Fruit fly (Drosophila melanogaster): Measurements from ENCODE around the gene ng1.
"Not testable (repeated sequence)": the region's sequence is repeated elsewhere in the genome, so short reads cannot be mapped to it uniquely, and the experiment has no call there.

Gene ng1

DNA sequence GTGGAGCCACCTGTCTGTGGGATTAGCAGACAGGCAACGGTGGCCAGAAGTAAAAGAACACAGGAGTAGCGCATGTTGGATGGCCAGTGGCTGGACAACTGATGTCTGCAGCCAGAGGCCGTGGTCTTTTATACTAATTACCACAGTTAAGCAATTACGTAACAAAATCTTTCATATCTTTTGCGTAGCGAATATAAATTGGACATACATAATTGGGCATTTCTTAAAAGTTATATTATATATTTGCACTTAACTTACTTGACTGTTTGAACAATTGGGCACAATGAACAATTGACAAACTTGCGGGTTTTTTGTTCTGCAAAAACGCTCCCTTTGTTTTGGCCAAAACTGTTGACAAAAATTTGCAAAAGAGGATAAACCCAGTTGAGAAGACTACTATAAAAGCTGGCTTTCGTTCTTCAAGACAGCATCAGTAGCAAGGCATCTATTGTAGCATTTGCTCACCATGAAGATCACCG lies at the start of gene ng1, which contains the start of gene ng3:
TSS of gene ng1 (plus strand) at position 429 of the 479 bp plus-strand sequence.
TSS of gene ng3 (minus strand) at position 101 of the 479 bp plus-strand sequence.
- no peak for TF ChIP-seq tj (GFP tag; optimal IDR thresholded peaks at IDR 0.05)

- TF ChIP-seq CG5204 (GFP tag; optimal IDR thresholded peaks at IDR 0.05) (no peak), CG1620 (GFP tag; optimal IDR thresholded peaks at IDR 0.05) (no peak), Crg-1 (GFP tag; optimal IDR thresholded peaks at IDR 0.05) (no peak), Clk (GFP tag; optimal IDR thresholded peaks at IDR 0.05) (no peak), kay (GFP tag; ENCODE audit: borderline replicate concordance) (no peak), CG11617 (GFP tag; optimal IDR thresholded peaks at IDR 0.05) (no peak), cnc (optimal IDR thresholded peaks at IDR 0.05) (no peak), CG12768 (GFP tag; optimal IDR thresholded peaks at IDR 0.05) (no peak), Mnt (GFP tag; optimal IDR thresholded peaks at IDR 0.05) (no peak)
These were observed 48.4 kb upstream of the ng1 start for dm6 chrX:3193774-3194173.

DNA sequence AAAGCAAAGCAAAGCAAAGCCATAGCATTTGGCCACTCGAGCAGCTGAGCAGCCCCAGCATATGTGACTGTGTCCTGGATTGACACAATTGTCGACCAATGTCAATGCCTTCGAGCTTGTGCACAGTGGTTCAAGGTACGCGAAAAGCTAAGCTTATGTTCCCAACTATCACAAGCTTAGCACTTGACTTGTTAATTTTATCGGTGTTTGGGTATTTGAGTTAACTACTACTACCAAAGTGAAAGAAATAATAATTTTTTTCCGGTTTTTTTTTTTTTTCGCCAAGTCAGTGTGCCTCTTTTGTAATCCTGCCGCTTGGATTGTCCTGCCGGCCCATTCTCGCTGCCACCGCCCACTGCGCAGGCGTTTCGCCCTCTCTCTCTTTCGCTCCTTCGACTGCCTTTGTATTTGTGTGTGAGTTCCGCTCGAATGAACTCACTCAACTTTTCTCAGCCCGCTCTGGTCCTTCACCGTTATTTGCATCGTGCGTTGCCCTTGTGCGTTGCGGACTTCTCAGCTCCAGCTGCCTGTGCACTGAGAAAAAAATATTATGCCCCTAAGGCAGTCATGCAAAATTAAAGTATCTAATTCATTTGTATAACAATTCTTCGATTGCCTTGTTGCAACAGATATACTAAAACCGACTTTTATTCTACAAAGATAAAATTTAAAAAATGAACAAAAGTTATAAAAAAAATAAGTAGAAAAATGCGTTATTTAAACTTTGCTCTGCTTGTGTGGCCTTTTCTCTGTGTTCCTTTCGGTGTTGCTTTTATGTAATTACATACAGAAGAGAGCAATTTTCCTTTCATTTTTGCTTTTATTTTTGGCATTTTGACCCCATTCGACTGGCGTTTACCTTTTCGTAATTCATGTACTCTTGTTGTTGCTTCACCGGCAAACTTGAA lies 36.1 kb upstream of the ng1 start:
- TF ChIP-seq bab1 (GFP tag; optimal IDR thresholded peaks at IDR 0.05) (no peak), CG7045 (GFP tag; optimal IDR thresholded peaks at IDR 0.05) (peak; percentile 6), cic (GFP tag; optimal IDR thresholded peaks at IDR 0.05) (no peak), tj (GFP tag; optimal IDR thresholded peaks at IDR 0.05) (no peak), pad (GFP tag; optimal IDR thresholded peaks at IDR 0.05) (no peak), toe (GFP tag; optimal IDR thresholded peaks at IDR 0.05) (no peak), Crg-1 (GFP tag; optimal IDR thresholded peaks at IDR 0.05) (no peak), CG12768 (GFP tag; optimal IDR thresholded peaks at IDR 0.05) (no peak), Mnt (GFP tag; optimal IDR thresholded peaks at IDR 0.05) (no peak), CG7101 (tag; optimal IDR thresholded peaks at IDR 0.05) (peak; percentile 15), CG1620 (GFP tag; optimal IDR thresholded peaks at IDR 0.05) (no peak), ovo (GFP tag; optimal IDR thresholded peaks at IDR 0.05) (no peak), Clk (GFP tag; optimal IDR thresholded peaks at IDR 0.05) (no peak), cnc (optimal IDR thresholded peaks at IDR 0.05) (no peak), CG33017 (tag; optimal IDR thresholded peaks at IDR 0.05) (no peak), Hr96 (GFP tag; optimal IDR thresholded peaks at IDR 0.05) (no peak), CG14711 (tag; optimal IDR thresholded peaks at IDR 0.05) (peak; percentile 29), kay (GFP tag; ENCODE audit: borderline replicate concordance) (no peak), CG5204 (GFP tag; optimal IDR thresholded peaks at IDR 0.05) (peak; percentile 11), CG11617 (GFP tag; optimal IDR thresholded peaks at IDR 0.05) (no peak)

DNA sequence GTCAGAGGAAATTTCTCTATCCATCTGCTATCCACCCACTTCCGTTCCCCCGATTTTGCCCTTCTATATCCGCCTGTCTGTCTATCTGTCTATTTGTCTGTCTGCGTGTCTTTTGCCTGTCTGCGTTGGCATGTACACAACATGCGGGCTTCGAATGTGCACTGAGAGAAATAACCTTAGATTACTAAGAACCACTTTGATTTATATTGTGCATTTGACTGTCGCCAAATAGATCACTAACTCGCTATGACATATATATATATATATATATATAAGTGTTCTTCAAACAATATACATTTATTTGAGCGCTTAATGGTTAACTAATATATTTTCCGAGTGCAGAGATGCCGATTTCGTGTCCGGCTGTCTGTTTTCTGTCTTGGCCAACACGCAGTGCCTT lies 8.5 kb upstream of the ng1 start:
- TF ChIP-seq CG5204 (GFP tag; optimal IDR thresholded peaks at IDR 0.05) (no peak), kay (GFP tag; ENCODE audit: borderline replicate concordance) (no peak), CG33017 (tag; optimal IDR thresholded peaks at IDR 0.05) (no peak), pad (GFP tag; optimal IDR thresholded peaks at IDR 0.05) (no peak)

dm6 chrX:3236586-3236985 lies 5.6 kb upstream of the ng1 start, which contains the start of gene CG14265:
Gene CG14265 (minus strand): TSS chrX:3236686.
- TF ChIP-seq ovo (GFP tag; optimal IDR thresholded peaks at IDR 0.05), result no peak
- no peak for TF ChIP-seq CG1620 (GFP tag; optimal IDR thresholded peaks at IDR 0.05)
- no peak for TF ChIP-seq CG7101 (tag; optimal IDR thresholded peaks at IDR 0.05)
- TF ChIP-seq tj (GFP tag; optimal IDR thresholded peaks at IDR 0.05), result no peak
- TF ChIP-seq CG33017 (tag; optimal IDR thresholded peaks at IDR 0.05), result no peak
- TF ChIP-seq pad (GFP tag; optimal IDR thresholded peaks at IDR 0.05), result no peak
- TF ChIP-seq CG7045 (GFP tag; optimal IDR thresholded peaks at IDR 0.05), result no peak
- no peak for TF ChIP-seq bab1 (GFP tag; optimal IDR thresholded peaks at IDR 0.05)
- TF ChIP-seq cnc (optimal IDR thresholded peaks at IDR 0.05), result no peak
- TF ChIP-seq Mnt (GFP tag; optimal IDR thresholded peaks at IDR 0.05), result no peak
- TF ChIP-seq Clk (GFP tag; optimal IDR thresholded peaks at IDR 0.05), result no peak
- TF ChIP-seq Hr96 (GFP tag; optimal IDR thresholded peaks at IDR 0.05), result no peak

- not testable (repeated sequence) for TF ChIP-seq pad (GFP tag; optimal IDR thresholded peaks at IDR 0.05); cic (GFP tag; optimal IDR thresholded peaks at IDR 0.05); CG33017 (tag; optimal IDR thresholded peaks at IDR 0.05)
These were observed 1.7 kb upstream of the ng1 start, which contains the start of gene ng2 for dm6 chrX:3240471-3240870. Gene ng2 (minus strand): TSS chrX:3240571.

dm6 chrX:3244120-3244519 lies 1.9 kb downstream of the ng1 start, which contains the start of gene ng4:
Gene ng4 (minus strand): TSS chrX:3244220.
- TF ChIP-seq CG7101 (tag; optimal IDR thresholded peaks at IDR 0.05) (no peak), CG1620 (GFP tag; optimal IDR thresholded peaks at IDR 0.05) (no peak), tj (GFP tag; optimal IDR thresholded peaks at IDR 0.05) (no peak), CG14711 (tag; optimal IDR thresholded peaks at IDR 0.05) (no peak), toe (GFP tag; optimal IDR thresholded peaks at IDR 0.05) (no peak), cnc (optimal IDR thresholded peaks at IDR 0.05) (no peak), Mnt (GFP tag; optimal IDR thresholded peaks at IDR 0.05) (no peak), Hr96 (GFP tag; optimal IDR thresholded peaks at IDR 0.05) (no peak), cic (GFP tag; optimal IDR thresholded peaks at IDR 0.05) (no peak), CG33017 (tag; optimal IDR thresholded peaks at IDR 0.05) (no peak), CG7045 (GFP tag; optimal IDR thresholded peaks at IDR 0.05) (no peak), CG5204 (GFP tag; optimal IDR thresholded peaks at IDR 0.05) (no peak), bab1 (GFP tag; optimal IDR thresholded peaks at IDR 0.05) (no peak), CG12768 (GFP tag; optimal IDR thresholded peaks at IDR 0.05) (no peak), Clk (GFP tag; optimal IDR thresholded peaks at IDR 0.05) (no peak), pad (GFP tag; optimal IDR thresholded peaks at IDR 0.05) (no peak), kay (GFP tag; ENCODE audit: borderline replicate concordance) (no peak), Crg-1 (GFP tag; optimal IDR thresholded peaks at IDR 0.05) (no peak), CG11617 (GFP tag; optimal IDR thresholded peaks at IDR 0.05) (no peak), ovo (GFP tag; optimal IDR thresholded peaks at IDR 0.05) (no peak)

Measured in whole organism, adult.